Worm (Caenorhabditis elegans): Measurements from ENCODE around the gene F58F12.4.

F58F12.4 gene

DNA sequence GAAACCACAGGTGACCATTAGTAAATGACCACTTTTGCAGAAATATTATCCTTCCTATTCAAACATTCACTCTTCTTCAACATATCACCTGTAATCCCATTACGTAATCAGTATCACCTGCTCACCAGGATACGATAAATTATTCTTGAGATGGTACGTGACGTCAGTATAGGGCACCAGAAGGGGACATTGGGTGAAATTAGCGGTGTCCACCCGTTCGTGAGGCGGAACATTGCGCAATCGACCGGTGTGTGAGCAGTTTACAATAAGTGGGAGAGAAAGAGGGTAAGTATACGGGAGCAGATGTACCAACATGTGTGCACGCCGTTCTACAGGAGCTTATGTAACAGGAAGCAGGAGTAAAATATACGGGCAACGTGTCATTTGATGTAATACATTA lies 31.4 kb downstream of the F58F12.4 start:
- TF ChIP-seq unc-62 (GFP tag; optimal IDR thresholded peaks at IDR 0.05) (no peak), mbf-1 (tag; optimal IDR thresholded peaks at IDR 0.05) (no peak), nhr-21 (tag; optimal IDR thresholded peaks at IDR 0.05) (no peak), nhr-23 (tag; optimal IDR thresholded peaks at IDR 0.05) (no peak), fos-1 (tag; optimal IDR thresholded peaks at IDR 0.05) (no peak), unc-39 (tag; optimal IDR thresholded peaks at IDR 0.05) (no peak), sma-3 (GFP tag; optimal IDR thresholded peaks at IDR 0.05) (no peak), crh-2 (tag; optimal IDR thresholded peaks at IDR 0.05) (no peak), elt-3 (tag; optimal IDR thresholded peaks at IDR 0.05) (no peak), nhr-11 (tag; optimal IDR thresholded peaks at IDR 0.05) (no peak), mab-5 (tag; optimal IDR thresholded peaks at IDR 0.05) (no peak), nhr-237 (tag; optimal IDR thresholded peaks at IDR 0.05) (no peak), nhr-77 (tag; optimal IDR thresholded peaks at IDR 0.05) (no peak), blmp-1 (tag; optimal IDR thresholded peaks at IDR 0.05; ENCODE audit: insufficient read depth) (no peak), ceh-16 (tag; optimal IDR thresholded peaks at IDR 0.05) (no peak)

DNA sequence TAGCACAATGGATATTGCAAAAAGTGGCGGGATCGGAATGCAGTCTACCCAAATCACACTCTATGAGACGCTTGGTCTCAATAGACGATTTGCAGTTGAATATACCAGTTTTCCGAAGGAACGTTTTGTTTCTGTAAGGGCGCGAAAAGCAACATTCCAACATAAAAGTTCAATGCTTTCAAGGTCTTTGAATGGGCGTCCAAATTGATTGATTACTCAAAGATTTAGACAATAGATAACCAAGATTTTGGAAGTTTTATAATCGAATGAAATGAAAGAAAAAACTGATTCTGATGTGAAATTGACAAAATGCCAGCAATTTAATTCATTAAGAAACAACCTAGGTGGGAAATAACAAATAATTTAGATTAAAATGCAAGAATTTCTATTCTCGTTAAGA lies 32.6 kb downstream of the F58F12.4 start:
- TF ChIP-seq nhr-21 (tag; optimal IDR thresholded peaks at IDR 0.05), result no peak
- no peak for TF ChIP-seq gmeb-1 (tag; optimal IDR thresholded peaks at IDR 0.05)
- peak; percentile 33 for TF ChIP-seq nhr-25 (tag; optimal IDR thresholded peaks at IDR 0.05)
- no peak for TF ChIP-seq sma-9 (GFP tag; optimal IDR thresholded peaks at IDR 0.05)
- TF ChIP-seq sma-9 (tag; optimal IDR thresholded peaks at IDR 0.05), result no peak
- TF ChIP-seq blmp-1 (tag; optimal IDR thresholded peaks at IDR 0.05; ENCODE audit: insufficient read depth), result peak; percentile 1
- peak; percentile 80 for TF ChIP-seq ceh-16 (tag; optimal IDR thresholded peaks at IDR 0.05)

DNA sequence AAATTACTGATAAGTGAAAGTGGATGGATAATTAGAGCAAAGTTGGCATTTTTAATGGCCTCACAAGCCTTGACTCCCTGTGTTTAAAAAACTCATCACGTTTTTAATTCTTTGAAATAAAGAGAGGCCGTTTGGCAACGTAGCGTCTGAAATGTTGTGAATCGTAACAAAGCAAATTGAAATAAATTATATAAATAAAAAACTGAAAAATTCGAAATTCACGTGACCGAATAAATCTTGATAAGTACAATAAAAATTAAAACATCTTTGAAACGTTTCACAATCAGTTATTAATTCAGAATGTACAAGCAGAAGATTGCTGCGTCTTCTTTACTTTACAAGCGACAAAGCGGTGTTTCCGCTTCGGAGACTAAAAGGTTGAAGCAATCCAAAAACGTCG lies 36.2 kb downstream of the F58F12.4 start, which contains the start of gene K03H9.3:
Gene K03H9.3 (plus strand): TSS at position 301 of the 400 bp plus-strand sequence.
- no peak for TF ChIP-seq C34F6.9 (tag; optimal IDR thresholded peaks at IDR 0.05)
- no peak for TF ChIP-seq lin-11 (tag; optimal IDR thresholded peaks at IDR 0.05)
- TF ChIP-seq egl-27 (tag; optimal IDR thresholded peaks at IDR 0.05), result no peak
- TF ChIP-seq gmeb-1 (tag; optimal IDR thresholded peaks at IDR 0.05), result no peak
- TF ChIP-seq ztf-4 (tag; optimal IDR thresholded peaks at IDR 0.05), result no peak
- no peak for TF ChIP-seq lsy-2 (tag; optimal IDR thresholded peaks at IDR 0.05)

DNA sequence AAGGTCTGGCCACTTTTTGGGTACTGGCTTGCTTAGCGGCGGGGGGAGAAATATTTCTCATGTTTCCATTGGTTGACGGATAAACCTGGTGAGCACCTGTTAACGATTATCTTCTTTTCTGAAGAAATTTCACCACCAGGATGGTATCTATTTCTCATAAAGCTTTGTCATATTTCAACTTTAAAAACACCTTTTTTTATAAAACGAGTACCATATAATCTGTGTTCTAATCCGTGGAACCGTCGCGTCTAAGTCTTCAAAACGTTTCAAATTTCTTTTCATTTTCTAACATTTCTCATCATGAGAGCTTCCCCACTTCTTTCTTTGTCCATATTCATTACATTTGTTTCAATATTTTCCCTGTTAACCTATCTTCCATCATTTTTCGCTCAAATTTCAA lies 39.4 kb downstream of the F58F12.4 start, which contains the start of gene col-75:
Gene col-75 (plus strand): TSS at position 301 of the 400 bp plus-strand sequence.
- no peak for TF ChIP-seq sma-9 (GFP tag; optimal IDR thresholded peaks at IDR 0.05)
- no peak for TF ChIP-seq sma-9 (tag; optimal IDR thresholded peaks at IDR 0.05)
- TF ChIP-seq F13H6.1 (tag; optimal IDR thresholded peaks at IDR 0.05), result no peak
- no peak for TF ChIP-seq mbf-1 (tag; optimal IDR thresholded peaks at IDR 0.05)
- TF ChIP-seq C34F6.9 (tag; optimal IDR thresholded peaks at IDR 0.05), result no peak
- TF ChIP-seq nhr-23 (tag; optimal IDR thresholded peaks at IDR 0.05), result no peak
- TF ChIP-seq nhr-10 (tag; optimal IDR thresholded peaks at IDR 0.05), result no peak
- TF ChIP-seq unc-55 (GFP tag; optimal IDR thresholded peaks at IDR 0.05), result no peak
- no peak for TF ChIP-seq lsy-2 (tag; optimal IDR thresholded peaks at IDR 0.05)
- TF ChIP-seq nhr-6 (tag; optimal IDR thresholded peaks at IDR 0.05), result no peak
- no peak for TF ChIP-seq zag-1 (tag; optimal IDR thresholded peaks at IDR 0.05)
- TF ChIP-seq gmeb-1 (tag; optimal IDR thresholded peaks at IDR 0.05), result no peak
- TF ChIP-seq peb-1 (tag; optimal IDR thresholded peaks at IDR 0.05), result no peak
- TF ChIP-seq Y55F3AM.14 (GFP tag; optimal IDR thresholded peaks at IDR 0.05), result no peak
- no peak for TF ChIP-seq fos-1 (tag; optimal IDR thresholded peaks at IDR 0.05)
- no peak for TF ChIP-seq ceh-16 (tag; optimal IDR thresholded peaks at IDR 0.05)
- no peak for TF ChIP-seq nhr-25 (tag; optimal IDR thresholded peaks at IDR 0.05)
- TF ChIP-seq blmp-1 (tag; optimal IDR thresholded peaks at IDR 0.05; ENCODE audit: insufficient read depth), result no peak
- no peak for TF ChIP-seq lin-13 (GFP tag; optimal IDR thresholded peaks at IDR 0.05)

DNA sequence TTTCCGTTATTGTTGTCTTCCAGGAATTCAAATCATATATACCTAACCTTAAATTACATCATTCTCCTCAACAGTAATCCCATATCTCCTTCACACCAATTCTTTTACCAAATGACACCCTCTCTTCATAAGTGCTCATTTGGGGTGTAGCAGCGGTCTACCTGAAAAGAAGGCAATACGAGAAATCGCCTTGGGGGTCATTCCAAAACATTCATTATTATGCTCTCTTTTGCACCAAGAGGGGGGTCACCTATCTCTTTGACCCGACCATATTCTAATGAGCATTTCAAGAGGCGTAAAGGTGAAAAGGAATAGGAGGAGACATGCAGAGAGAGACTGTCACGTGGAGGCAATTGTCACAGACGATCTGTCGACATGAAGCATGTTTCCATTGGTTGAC lies 50.3 kb downstream of the F58F12.4 start:
- TF ChIP-seq unc-62 (GFP tag; optimal IDR thresholded peaks at IDR 0.05) (no peak), peb-1 (tag; optimal IDR thresholded peaks at IDR 0.05) (no peak), F13H6.1 (tag; optimal IDR thresholded peaks at IDR 0.05) (no peak), nhr-77 (tag; optimal IDR thresholded peaks at IDR 0.05) (no peak), unc-39 (tag; optimal IDR thresholded peaks at IDR 0.05) (no peak), unc-55 (GFP tag; optimal IDR thresholded peaks at IDR 0.05) (no peak), nhr-25 (tag; optimal IDR thresholded peaks at IDR 0.05) (no peak), snpc-4 (tag; optimal IDR thresholded peaks at IDR 0.05) (no peak), lin-11 (tag; optimal IDR thresholded peaks at IDR 0.05) (no peak), mdl-1 (tag; optimal IDR thresholded peaks at IDR 0.05) (no peak), gmeb-1 (tag; optimal IDR thresholded peaks at IDR 0.05) (no peak), nhr-10 (tag; optimal IDR thresholded peaks at IDR 0.05) (no peak), ama-1 (optimal IDR thresholded peaks at IDR 0.05) (no peak), lin-13 (GFP tag; optimal IDR thresholded peaks at IDR 0.05) (no peak)

Measured in whole organism, L2 larva.